Fruit fly (Drosophila melanogaster) ovary, adult (tissue): Measurements from ENCODE around the gene senju.
A peak's percentile ranks its signal among the peaks of the same experiment; 100 is the strongest.

Source experiments
- CG17801 ChIP-seq: fragments of 200-800 bp; optimal IDR thresholded peaks from 2 replicates; lab custom pipeline; 2019; ENCODE audit warnings: missing biosample characterization, mild to moderate bottlenecking, missing genetic modification characterization, moderate library complexity; ENCODE audit not compliant: partially characterized antibody

Gene senju

DNA sequence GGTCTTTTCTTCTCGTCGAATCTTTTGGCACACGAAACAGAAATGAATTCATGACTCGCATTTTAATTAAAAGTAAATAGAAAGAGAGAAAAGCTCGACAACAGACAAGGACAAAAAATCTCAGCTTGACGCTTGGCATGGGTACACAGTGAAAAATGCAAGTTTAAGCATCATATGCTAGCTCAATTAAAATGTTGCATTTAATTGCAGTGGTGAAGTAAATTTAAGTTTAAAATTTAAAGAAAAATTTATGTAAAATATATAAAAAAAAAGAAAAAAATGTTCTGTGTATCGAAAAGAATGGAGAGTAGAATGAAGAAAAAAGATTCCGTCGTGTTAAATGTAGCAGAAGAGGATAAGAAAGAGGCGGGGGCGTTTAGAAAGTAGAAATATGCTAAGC is 32.9 kb downstream of the senju start:
- peak; percentile 44 for TF ChIP-seq CG17801 (GFP tag; lab: Kevin White, UChicago)

DNA sequence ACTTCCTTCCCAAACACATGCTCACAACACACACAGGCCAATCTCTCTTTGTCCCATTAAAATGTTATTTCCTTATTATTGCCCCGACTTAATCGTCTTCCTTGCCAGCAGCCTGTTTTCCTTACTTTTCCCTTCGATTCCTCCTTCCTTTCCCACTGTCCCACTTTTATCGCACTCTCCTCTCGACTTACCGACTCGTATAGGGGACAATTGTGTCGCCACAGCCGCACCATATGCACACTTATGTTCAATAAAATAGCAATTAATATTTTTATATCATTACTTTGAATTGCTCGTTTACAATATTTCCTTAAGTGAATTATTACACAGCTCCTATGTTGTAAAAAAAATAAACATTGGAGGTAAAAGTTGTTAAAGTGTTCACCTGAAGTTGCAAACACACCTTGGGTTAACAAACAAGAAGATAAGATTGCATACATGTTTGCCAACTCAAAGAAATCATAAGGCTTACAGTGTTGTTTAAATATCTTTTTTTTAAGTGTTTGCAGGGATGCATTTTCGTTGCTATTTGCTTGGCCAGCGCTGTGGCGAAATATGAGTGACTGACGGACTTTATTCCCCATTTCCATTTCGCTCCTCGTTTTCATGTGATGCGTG is 34.4 kb downstream of the senju start:
- TF ChIP-seq CG17801 (GFP tag; lab: Kevin White, UChicago): peak; percentile 86

DNA sequence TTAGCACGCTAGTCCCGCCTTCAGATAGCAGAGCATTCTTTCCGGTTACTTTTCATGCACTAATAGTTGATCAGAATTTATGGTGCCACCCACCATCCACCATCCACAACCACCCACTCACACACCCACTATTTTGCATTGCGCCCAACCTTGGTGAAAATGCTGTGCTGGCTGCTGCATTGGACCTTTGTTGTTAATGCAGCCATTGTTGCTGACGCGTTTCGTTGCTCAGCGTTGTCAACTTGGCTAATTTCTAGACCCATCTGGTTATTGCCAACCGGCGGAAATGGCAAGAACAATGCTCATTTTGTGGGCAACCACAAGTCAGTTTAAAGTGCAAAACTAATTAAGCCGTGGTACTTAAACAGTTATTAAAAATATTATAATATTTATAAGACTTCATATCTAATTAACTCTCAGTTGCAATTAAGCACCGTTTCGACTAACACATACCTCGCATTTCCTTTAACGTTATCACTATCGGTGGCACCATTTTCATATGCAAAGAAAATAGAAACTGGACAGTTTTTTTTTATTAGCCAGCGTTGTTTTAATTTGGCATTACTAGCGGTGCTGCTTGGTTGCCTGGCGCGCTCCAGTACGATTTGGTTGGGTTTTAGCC is 36.1 kb downstream of the senju start:
- TF ChIP-seq CG17801 (GFP tag; lab: Kevin White, UChicago): no peak

DNA sequence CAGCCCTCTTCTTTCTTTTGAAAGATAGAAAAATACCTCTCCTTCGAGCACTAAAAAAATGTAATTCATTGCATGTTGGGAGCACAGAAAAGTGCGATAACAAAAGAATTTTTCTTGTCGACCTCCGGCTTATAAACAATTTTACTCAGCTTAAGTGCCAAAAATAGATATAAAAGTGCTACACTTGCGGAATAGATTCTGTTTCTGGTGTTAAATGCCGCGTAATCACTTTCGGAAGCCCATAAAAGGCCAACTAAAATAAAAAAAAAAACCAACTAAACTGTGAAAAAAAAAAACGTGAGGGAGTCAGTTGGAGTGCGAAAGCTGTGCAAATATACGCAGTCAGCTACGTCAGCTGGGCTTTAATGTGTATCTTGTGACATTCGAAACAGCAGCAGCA is 37.0 kb downstream of the senju start:
- TF ChIP-seq CG17801 (GFP tag; lab: Kevin White, UChicago): peak; percentile 12

DNA sequence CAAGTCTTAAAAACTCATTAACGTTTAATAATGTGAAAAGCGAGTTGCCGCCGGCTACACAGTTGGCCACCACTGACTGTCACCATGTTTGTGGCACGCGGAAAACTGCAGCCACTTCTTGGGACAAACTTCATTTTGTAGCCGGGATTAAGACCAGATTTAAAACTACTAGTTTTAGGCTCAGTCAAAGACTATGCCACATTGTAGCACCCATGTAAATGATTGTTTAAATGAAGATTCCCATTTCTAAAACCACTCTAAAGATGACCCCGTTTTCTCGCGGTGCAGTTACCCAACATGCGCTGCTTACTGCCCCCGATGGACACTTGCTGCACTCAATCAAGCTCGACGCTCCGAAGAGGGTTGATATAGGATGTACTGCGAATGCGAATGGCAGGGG is 37.7 kb downstream of the senju start:
- no peak for TF ChIP-seq CG17801 (GFP tag; lab: Kevin White, UChicago)

DNA sequence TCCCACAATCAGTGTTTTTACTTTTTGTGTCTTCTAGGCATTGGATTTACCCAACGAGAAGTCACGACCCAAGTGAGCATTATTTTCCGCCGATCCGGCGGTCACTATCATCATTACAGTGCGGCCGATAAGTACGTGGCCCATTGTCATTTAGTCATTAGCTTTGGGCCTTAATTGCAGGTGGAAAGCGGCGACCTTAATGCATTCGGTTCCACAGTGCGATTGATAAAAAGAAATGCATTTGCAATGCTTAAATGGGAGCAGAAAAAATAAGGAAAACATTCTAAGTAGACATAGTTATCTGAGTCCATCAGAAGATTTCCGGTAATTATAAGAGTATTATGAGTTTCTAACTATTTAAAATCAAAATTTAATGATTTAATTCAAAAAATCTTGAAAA is 39.5 kb downstream of the senju start:
- no peak for TF ChIP-seq CG17801 (GFP tag; lab: Kevin White, UChicago)

DNA sequence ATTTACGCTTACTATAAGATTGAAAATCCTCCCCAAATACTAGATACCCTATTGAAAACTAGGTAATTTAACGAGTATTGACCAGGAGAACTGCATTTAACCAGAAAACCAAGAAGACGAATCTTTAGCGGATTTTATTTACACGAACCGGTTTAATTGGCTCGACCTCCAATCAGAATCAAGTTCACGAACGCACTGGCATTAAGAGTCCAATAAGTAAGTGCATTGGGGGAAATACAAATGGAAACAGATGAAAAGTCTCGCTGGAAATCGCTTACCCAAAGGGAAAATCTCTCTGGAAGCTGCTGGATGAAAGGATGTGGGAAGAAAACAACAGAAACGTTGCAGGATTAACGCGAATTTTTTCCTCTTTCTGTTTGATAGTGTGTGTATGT is 40.0 kb downstream of the senju start:
- no peak for TF ChIP-seq CG17801 (GFP tag; lab: Kevin White, UChicago)

DNA sequence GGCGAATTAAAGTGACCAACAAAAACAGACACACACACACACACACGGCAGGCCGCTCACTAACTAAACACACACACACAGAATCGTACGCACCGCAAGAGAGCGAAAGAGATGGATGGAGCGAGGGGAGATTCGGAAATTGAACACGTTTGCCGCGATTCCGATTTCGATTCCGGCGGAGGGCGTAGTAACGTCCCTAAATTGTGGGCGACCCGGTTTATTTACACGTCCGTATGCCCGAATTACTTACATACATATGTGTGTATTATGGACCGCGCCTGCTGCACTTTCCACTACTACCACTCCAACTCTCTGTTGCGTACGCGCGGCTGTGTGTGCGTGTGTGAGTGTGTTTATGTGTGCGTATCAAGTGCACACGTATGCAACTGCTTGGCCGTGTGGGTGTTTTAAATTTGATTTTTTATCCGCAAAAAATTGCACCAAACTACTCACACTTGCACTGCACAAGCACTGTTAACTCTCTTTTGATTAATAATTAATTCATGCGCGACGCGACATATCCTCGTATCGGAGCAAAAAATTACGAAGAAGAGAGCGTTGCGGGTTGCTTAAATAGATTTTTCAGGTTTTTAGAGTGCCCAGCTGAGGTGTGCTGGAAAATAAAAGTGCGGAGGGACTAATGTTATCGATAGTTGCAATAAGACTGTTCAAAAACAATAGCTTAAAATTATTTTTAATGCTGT is 40.5 kb downstream of the senju start, which contains the start of gene Pgant5:
TSS of gene Pgant5 (minus strand) at position 601 of the 704 bp plus-strand sequence.
- TF ChIP-seq CG17801 (GFP tag; lab: Kevin White, UChicago): peak; percentile 47

DNA sequence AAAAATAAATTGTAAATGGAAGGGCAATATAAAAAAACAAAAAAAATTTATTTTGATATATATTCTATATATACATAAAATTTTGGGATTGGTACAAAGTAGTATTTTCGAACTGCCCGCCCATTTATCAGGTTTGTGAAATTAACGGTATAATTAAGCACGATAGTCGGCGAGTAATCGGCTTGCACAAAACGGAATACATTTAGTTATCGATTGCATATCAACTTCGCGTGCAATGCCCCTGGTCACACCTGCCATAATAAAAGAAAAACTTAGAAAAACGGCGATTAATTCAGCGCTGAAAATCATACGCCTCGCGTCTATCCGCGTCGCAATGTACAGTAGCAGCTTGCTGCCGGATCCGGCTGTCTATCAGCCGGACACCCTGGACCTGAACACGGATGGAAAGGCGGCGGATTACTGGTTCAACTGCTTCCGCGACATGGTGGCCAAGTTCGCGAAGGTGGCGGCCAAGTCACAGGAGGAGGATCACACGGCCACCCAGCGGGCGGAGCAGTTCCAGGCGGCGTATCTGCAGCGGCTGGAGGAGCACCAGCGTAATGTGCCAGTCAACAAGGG is 41.2 kb downstream of the senju start, which contains the start of gene CG5828:
TSS of gene CG5828 (plus strand) at position 205 of the 579 bp plus-strand sequence.
- TF ChIP-seq CG17801 (GFP tag; lab: Kevin White, UChicago): no peak

DNA sequence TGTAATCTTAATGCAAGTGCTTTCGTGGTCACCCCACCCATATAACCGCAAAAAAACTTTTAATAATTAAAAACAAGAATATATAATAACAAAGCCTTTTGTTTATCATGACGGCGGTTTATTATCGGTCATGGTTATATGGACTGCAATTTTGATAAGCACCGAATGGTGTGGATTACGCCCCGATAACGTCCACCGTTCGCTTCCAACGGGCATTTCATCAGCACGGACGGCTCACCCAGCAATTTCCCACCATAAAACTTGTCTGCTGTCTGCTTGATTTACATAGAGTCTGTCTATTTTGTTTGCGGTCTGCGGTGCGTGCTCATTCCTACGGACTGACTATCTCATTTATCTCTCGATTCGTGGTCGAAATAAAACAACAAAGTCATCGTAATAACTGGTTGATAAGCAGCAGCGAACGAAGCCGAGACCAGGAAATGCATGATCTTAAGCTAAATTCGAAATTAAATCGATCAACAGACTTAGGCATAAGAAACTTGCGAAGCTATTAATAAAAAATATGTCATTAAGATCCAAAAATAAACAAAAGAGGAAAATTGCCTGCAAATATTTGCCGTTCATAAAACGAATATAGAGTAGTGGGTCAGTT is 42.8 kb downstream of the senju start:
- TF ChIP-seq CG17801 (GFP tag; lab: Kevin White, UChicago): peak; percentile 68

DNA sequence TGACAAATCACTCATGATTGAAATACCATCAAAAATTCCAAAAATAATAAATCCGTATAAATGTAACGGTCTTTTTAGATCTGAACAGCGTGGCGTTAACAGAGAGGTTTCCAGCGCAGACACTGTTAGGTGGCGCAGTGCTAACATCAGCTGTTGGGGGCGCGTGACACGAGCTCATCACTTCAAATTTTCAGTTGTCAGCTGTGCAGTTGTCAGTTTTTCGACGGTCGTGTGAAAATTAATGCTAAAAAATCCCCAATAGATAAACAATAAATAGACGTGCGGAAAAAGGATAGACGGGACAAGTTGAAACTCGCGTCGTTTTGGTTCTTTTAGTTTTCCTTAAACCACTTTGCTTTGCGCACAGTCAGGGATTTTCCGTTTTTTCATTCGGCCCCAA is 43.6 kb downstream of the senju start, which contains the start of gene CG4230:
TSS of gene CG4230 (plus strand) at position 6 of the 400 bp plus-strand sequence.
- peak; percentile 5 for TF ChIP-seq CG17801 (GFP tag; lab: Kevin White, UChicago)

DNA sequence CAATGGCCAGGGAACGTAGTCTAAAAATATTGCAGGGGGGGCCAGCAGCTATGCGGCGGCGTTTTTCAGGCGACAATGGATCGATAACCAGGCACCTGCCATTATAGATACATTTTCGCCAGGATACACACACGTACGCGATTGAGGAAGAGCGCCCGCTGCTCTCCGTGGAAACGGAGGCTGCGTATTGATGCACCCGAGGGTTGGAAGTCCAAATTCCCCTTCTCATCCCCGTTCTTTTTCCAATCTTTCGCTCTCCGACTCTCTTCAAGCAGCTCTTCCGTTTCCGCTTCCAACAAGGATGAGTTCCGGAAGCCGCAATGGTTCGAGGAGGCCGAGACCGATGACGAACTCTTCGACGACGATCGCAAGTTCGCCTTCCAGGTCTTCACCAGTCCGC is 44.1 kb downstream of the senju start:
- no peak for TF ChIP-seq CG17801 (GFP tag; lab: Kevin White, UChicago)

DNA sequence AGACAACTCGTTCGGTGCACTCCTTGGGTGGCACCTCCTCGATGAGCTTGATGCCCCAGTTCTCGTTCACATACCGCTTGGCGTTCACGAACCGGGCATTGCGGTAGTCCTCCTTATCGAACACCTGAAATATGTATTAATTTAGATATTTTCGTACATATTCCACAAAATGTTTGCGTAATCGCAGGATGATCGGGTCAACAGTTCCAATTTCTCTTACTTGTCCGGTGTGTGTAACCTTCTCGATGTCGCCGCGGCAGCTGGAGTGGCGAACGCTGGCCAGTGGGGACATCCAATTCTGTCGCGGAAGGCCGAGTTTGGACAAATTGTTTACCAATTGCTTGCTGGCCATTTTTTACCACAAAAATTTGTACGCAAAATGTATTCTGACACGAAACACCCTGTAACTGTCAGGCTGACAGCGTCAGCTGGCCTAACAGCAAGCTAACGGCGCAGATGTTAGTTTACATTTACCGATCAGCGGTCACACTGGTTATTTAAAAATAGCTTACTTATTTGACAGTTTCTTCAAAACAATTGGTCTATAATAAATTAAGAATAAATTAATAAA is 47.2 kb downstream of the senju start, which contains the start of gene ND-13A:
TSS of gene ND-13A (minus strand) at position 499 of the 571 bp plus-strand sequence.
- TF ChIP-seq CG17801 (GFP tag; lab: Kevin White, UChicago): no peak

DNA sequence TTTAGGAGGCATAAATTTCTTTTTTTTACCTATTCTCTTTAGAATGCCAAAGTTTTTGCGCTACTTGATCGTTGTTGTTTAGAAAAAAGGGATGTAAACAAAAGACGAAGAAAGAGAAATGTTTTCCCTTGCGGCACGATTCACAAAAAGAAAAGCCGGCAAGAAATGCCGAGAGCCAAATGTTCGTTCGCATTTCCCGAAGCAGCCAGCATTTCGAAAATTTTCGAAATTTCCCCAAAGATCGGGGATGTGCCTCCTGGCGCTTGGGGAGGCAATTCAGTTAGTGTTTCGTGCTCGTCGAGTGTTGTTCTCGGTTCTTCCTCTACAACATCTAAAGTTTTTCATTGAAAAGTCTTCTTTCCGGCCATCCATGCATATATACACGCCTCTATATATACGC is 47.9 kb downstream of the senju start, which contains the start of gene Msp300:
TSS of gene Msp300 (plus strand) at position 301 of the 400 bp plus-strand sequence.
- TF ChIP-seq CG17801 (GFP tag; lab: Kevin White, UChicago): no peak
